Worm (Caenorhabditis elegans): ENCODE measurements around the gene hlh-10.

ce11 chrV:9291919-9292318, 9.9 kb upstream of the hlh-10 start, which contains the start of gene ZK682.7:
- no peak for TF ChIP-seq lin-13 (GFP tag; optimal IDR thresholded peaks at IDR 0.05)
- TF ChIP-seq nhr-6 (tag; optimal IDR thresholded peaks at IDR 0.05), result no peak
- TF ChIP-seq zag-1 (tag; optimal IDR thresholded peaks at IDR 0.05), result no peak
- TF ChIP-seq nhr-237 (tag; optimal IDR thresholded peaks at IDR 0.05), result no peak
- TF ChIP-seq snpc-4 (tag; optimal IDR thresholded peaks at IDR 0.05), result no peak
- TF ChIP-seq nhr-77 (tag; optimal IDR thresholded peaks at IDR 0.05), result no peak
- TF ChIP-seq nhr-10 (tag; optimal IDR thresholded peaks at IDR 0.05), result no peak
- no peak for TF ChIP-seq unc-62 (GFP tag; optimal IDR thresholded peaks at IDR 0.05)
- TF ChIP-seq mdl-1 (tag; optimal IDR thresholded peaks at IDR 0.05), result no peak

Measured in whole organism, L2 larva.